Fruit fly (Drosophila melanogaster) S2 (cell line): Measurements from ENCODE around the gene disco.
A peak's percentile ranks its signal among the peaks of the same experiment; 100 is the strongest.

ENCODE experiments used
- CG8478 ChIP-seq: fragments of >200 bp; optimal IDR thresholded peaks from 2 replicates; lab custom pipeline; 2018
- CTCF ChIP-seq, 2 experiments: fragments of >200 bp; optimal IDR thresholded peaks; 2 replicates each; lab custom pipeline; 2018

dm6 chrX:16216830-16217517, 424 bp upstream of the disco start:
- no peak for TF ChIP-seq CG8478 (lab: Kevin White, UChicago)
- TF ChIP-seq CTCF (optimal IDR thresholded peaks at IDR 0.05; lab: Kevin White, UChicago) = peak in 1 of 2 experiments; percentile 63
